Worm (Caenorhabditis elegans) whole organism, L2 larva: Measurements from ENCODE around the gene R10E11.6.

Experiments
- C34F6.9 ChIP-seq: fragments of 150-350 bp; optimal IDR thresholded peaks from 2 replicates; lab custom pipeline; 2014; ENCODE audit warnings: missing biosample characterization, missing genetic modification characterization
- ceh-16 ChIP-seq: fragments of 150-350 bp; optimal IDR thresholded peaks from 2 replicates; lab custom pipeline; 2014; ENCODE audit warnings: missing biosample characterization, missing genetic modification characterization
- ceh-82 ChIP-seq: fragments of 150-350 bp; optimal IDR thresholded peaks from 2 replicates; lab custom pipeline; 2014; ENCODE audit warnings: missing biosample characterization, missing genetic modification characterization
- crh-2 ChIP-seq: sonication (generic microtip); optimal IDR thresholded peaks from 2 replicates; lab custom pipeline; 2017; ENCODE audit warnings: missing biosample characterization, missing genetic modification characterization
- egl-27 ChIP-seq: sonication (generic microtip); optimal IDR thresholded peaks from 3 replicates; lab custom pipeline; 2017; ENCODE audit warnings: missing biosample characterization, missing genetic modification reagents, missing genetic modification characterization
- elt-1 ChIP-seq: fragments of 150-350 bp; optimal IDR thresholded peaks from 2 replicates; lab custom pipeline; 2014; ENCODE audit warnings: missing biosample characterization, missing genetic modification characterization
- lin-39 ChIP-seq: fragments of 150-350 bp; optimal IDR thresholded peaks from 2 replicates; lab custom pipeline; 2014; ENCODE audit warnings: missing biosample characterization, missing genetic modification reagents, missing genetic modification characterization
- lsy-2 ChIP-seq, 2 experiments: fragments of 150-350 bp in 1 of 2; sonication (generic microtip) in 1 of 2; optimal IDR thresholded peaks; 2 replicates each; lab custom pipeline; 2014 to 2017; ENCODE audit warnings: missing biosample characterization in 2 of 2, missing genetic modification characterization in 2 of 2
- nhr-11 ChIP-seq: fragments of 150-350 bp; optimal IDR thresholded peaks from 2 replicates; lab custom pipeline; 2014; ENCODE audit warnings: missing biosample characterization, missing genetic modification characterization
- nhr-6 ChIP-seq: fragments of 150-350 bp; optimal IDR thresholded peaks from 2 replicates; lab custom pipeline; 2014; ENCODE audit warnings: missing biosample characterization, missing genetic modification characterization
- snpc-4 ChIP-seq: fragments of 150-350 bp; optimal IDR thresholded peaks from 2 replicates; lab custom pipeline; 2014; ENCODE audit warnings: missing biosample characterization, missing genetic modification characterization

DNA sequence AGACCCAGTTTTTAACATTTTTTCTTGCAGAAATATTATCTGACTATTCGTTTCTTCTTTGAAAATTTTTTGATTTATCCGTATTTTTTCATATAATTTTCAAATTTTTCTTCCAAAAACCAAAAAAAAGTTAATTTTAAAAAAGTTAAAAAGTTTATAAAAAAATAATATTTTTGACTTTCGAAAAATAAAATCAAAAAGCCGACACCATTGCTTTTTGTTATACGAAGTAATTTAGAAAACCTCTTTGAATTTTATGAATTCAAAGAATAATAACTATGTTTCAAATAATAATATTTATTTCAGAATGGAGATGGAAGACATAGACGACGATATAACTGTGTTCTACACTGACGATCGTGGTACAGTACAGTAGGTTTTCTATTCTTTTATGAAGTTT lies 52.1 kb downstream of the R10E11.6 start, which contains the start of gene K11H3.8:
- TF ChIP-seq snpc-4 (tag; lab: Kevin White, UChicago), result no peak
- TF ChIP-seq egl-27 (tag; lab: Kevin White, UChicago), result no peak
- TF ChIP-seq lin-39 (tag; lab: Kevin White, UChicago), result no peak
- TF ChIP-seq crh-2 (tag; lab: Kevin White, UChicago), result no peak
- no peak for TF ChIP-seq ceh-82 (tag; lab: Kevin White, UChicago)
- TF ChIP-seq nhr-6 (tag; lab: Kevin White, UChicago), result no peak
- TF ChIP-seq ceh-16 (tag; lab: Kevin White, UChicago), result no peak
- TF ChIP-seq C34F6.9 (tag; lab: Kevin White, UChicago), result no peak
- no peak for TF ChIP-seq nhr-11 (tag; lab: Kevin White, UChicago)
- TF ChIP-seq elt-1 (tag; lab: Kevin White, UChicago), result no peak
- TF ChIP-seq lsy-2 (tag; optimal IDR thresholded peaks at IDR 0.05; lab: Kevin White, UChicago), result no peak
